Worm (Caenorhabditis elegans): Measurements from ENCODE around the gene taf-8.

The taf-8 gene

DNA sequence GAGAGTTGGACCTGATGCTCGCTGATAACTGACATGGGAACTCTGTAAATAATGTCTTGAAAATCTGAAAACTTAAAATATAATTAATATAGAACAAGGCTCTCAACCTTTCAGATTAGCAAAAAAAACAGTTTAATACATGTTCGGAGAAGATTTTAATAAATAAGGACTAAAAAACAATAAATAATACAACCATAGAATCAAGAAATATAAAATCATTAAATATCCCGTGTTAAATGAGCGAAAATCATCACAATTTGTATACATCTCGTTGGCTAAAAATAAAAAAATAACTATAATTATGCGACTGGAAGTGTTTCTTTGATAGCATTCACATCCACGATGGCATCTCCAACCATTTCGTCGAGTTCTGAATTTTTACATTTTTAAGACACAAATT, 35.6 kb downstream of the taf-8 start, which contains the start of gene Y53C12A.10:
Gene Y53C12A.10, minus strand, starts transcription at position 101 of the 400 bp plus-strand sequence.
- TF ChIP-seq sem-2 (GFP tag; optimal IDR thresholded peaks at IDR 0.05) (no peak), nhr-28 (tag; optimal IDR thresholded peaks at IDR 0.05) (no peak), elt-1 (tag; optimal IDR thresholded peaks at IDR 0.05; ENCODE audit: borderline replicate concordance, insufficient read depth) (no peak), ceh-39 (tag; optimal IDR thresholded peaks at IDR 0.05) (no peak), bed-3 (GFP tag; optimal IDR thresholded peaks at IDR 0.05) (no peak), ztf-11 (tag; optimal IDR thresholded peaks at IDR 0.05) (no peak), unc-120 (tag; optimal IDR thresholded peaks at IDR 0.05; ENCODE audit: poor library complexity, severe bottlenecking) (no peak), blmp-1 (tag; optimal IDR thresholded peaks at IDR 0.05) (no peak), ceh-83 (GFP tag; optimal IDR thresholded peaks at IDR 0.05) (no peak), mls-2 (tag; optimal IDR thresholded peaks at IDR 0.05) (no peak), nhr-237 (tag; optimal IDR thresholded peaks at IDR 0.05) (no peak), hlh-1 (tag; optimal IDR thresholded peaks at IDR 0.05) (no peak), ceh-43 (GFP tag; optimal IDR thresholded peaks at IDR 0.05) (no peak), nhr-2 (tag; optimal IDR thresholded peaks at IDR 0.05) (no peak)

DNA sequence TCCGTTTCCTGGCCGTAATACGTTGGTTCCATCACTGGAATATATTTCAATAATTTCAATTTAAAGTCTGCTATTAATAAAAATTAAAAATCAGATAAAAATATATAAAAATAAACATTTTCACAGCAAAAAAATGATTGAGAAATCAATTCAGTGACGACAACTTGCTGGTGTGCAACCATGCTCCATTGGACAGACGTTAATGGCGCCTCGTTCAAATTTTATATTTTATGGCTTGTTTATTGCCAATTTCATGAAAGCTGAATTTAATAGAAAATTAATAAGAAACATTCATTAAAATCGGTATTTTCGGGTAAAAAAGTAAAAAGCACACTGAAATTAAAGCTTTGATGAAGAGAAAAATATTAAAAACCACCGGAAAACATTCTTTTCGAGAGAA, 37.1 kb downstream of the taf-8 start, which contains the start of gene Y53C12A.3:
Gene Y53C12A.3, minus strand, starts transcription at position 34 of the 400 bp plus-strand sequence.
- TF ChIP-seq nhr-28 (tag; optimal IDR thresholded peaks at IDR 0.05): no peak
- peak; percentile 43 for TF ChIP-seq nhr-237 (tag; optimal IDR thresholded peaks at IDR 0.05)
- no peak for TF ChIP-seq blmp-1 (tag; optimal IDR thresholded peaks at IDR 0.05)
- TF ChIP-seq ces-1 (GFP tag; optimal IDR thresholded peaks at IDR 0.05): peak; percentile 29
- no peak for TF ChIP-seq unc-120 (tag; optimal IDR thresholded peaks at IDR 0.05; ENCODE audit: poor library complexity, severe bottlenecking)
- TF ChIP-seq mep-1 (tag; optimal IDR thresholded peaks at IDR 0.05): peak; percentile 31
- TF ChIP-seq nhr-2 (tag; optimal IDR thresholded peaks at IDR 0.05): peak; percentile 11
- no peak for TF ChIP-seq mab-5 (tag; optimal IDR thresholded peaks at IDR 0.05)
- TF ChIP-seq mls-2 (tag; optimal IDR thresholded peaks at IDR 0.05): no peak
- TF ChIP-seq lsy-2 (tag; optimal IDR thresholded peaks at IDR 0.05): peak; percentile 51
- TF ChIP-seq nhr-76 (tag; optimal IDR thresholded peaks at IDR 0.05): no peak
- TF ChIP-seq ztf-11 (tag; optimal IDR thresholded peaks at IDR 0.05): no peak

DNA sequence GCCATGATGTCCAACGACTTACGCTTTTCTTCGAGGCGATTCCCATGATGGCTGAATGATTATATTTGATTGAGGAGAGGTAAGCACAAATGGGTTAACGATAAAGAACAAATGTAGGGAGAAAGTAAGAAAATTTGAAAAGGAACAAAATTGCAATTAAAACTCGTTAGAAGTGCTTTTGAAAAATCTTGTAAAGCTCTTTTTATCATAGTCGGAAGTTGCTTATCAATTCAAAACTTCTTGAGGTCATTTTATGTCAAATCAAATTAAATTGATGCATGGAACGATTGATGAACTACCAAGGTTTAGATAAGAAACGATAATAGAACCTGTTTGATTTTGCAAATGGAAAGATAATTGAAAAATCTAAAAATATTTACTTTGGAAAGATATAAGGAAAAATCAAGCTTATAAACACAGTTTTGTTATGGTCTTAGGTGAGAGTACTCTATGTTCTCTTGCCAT, 39.7 kb downstream of the taf-8 start, which contains the start of gene glt-5:
Gene glt-5, minus strand, starts transcription at position 51 of the 465 bp plus-strand sequence.
- no peak for TF ChIP-seq ceh-43 (GFP tag; optimal IDR thresholded peaks at IDR 0.05)
- TF ChIP-seq lsy-2 (tag; optimal IDR thresholded peaks at IDR 0.05): no peak

DNA sequence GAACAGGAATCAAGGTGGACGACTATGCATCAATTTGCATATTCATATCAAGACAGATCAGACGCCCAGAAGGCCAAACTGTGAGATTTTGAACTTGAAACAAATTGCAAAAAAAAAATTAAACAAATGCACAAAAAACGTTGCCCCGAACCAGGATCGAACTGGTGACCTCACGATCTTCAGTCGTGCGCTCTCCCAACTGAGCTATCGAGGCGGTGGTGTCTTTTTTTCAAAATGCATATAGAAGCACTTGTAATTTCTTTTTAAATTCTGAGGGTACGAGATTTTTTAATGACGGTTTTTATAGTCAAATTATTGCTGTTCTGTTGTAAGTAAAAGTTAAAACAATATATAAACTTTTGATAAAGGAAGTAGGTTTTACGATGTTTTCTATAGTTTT, 44.0 kb downstream of the taf-8 start:
- TF ChIP-seq hlh-1 (tag; optimal IDR thresholded peaks at IDR 0.05): no peak
- TF ChIP-seq ceh-83 (GFP tag; optimal IDR thresholded peaks at IDR 0.05): peak; percentile 55

DNA sequence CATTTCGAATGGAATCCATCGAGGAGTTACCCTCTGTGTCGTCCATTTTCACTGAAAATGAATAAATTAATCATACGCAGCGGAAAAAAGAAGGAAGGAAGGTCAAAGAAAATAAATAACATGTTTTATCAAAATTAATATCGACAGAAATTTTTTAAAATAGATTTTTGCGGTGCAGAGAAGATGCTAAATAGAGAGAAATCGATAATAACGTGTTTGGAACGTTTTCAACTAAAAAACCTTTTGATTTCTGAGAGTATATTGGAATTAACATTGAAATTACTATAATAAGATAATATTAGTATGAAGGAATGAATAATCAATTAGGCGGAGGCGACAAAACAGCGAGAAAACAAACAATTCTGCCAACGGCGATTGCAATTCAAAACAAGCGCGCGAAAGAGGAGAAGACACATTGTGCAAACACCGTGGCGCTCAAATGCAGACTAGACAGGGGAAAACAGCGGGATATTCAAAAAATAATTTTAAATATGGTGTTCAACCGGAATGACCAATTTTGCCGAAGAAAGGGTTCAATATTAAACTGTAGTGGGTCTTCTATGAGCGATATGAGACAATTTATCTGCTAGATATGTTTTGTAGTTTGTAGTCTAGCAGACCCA, 47.4 kb downstream of the taf-8 start, which contains the start of gene wee-1.3:
Gene wee-1.3, minus strand, starts transcription at position 51 of the 623 bp plus-strand sequence.
- TF ChIP-seq ces-1 (GFP tag; optimal IDR thresholded peaks at IDR 0.05) (peak; percentile 58), lin-13 (tag; optimal IDR thresholded peaks at IDR 0.05) (peak; percentile 80), unc-39 (tag; optimal IDR thresholded peaks at IDR 0.05) (no peak), drap-1 (GFP tag; optimal IDR thresholded peaks at IDR 0.05) (peak; percentile 48), pha-4 (tag; optimal IDR thresholded peaks at IDR 0.05) (peak; percentile 78), cnd-1 (tag; optimal IDR thresholded peaks at IDR 0.05) (no peak), nhr-76 (tag; optimal IDR thresholded peaks at IDR 0.05) (no peak), hlh-1 (tag; optimal IDR thresholded peaks at IDR 0.05) (peak; percentile 20), nhr-12 (tag; optimal IDR thresholded peaks at IDR 0.05) (no peak), nhr-28 (tag; optimal IDR thresholded peaks at IDR 0.05) (no peak), nhr-237 (tag; optimal IDR thresholded peaks at IDR 0.05) (peak; percentile 79), lsy-2 (tag; optimal IDR thresholded peaks at IDR 0.05) (peak; percentile 89), mls-2 (tag; optimal IDR thresholded peaks at IDR 0.05) (peak; percentile 47), unc-120 (tag; optimal IDR thresholded peaks at IDR 0.05; ENCODE audit: poor library complexity, severe bottlenecking) (peak; percentile 51), flh-1 (GFP tag; optimal IDR thresholded peaks at IDR 0.05) (no peak), mep-1 (tag; optimal IDR thresholded peaks at IDR 0.05) (peak; percentile 75), ceh-39 (tag; optimal IDR thresholded peaks at IDR 0.05) (peak; percentile 45)

DNA sequence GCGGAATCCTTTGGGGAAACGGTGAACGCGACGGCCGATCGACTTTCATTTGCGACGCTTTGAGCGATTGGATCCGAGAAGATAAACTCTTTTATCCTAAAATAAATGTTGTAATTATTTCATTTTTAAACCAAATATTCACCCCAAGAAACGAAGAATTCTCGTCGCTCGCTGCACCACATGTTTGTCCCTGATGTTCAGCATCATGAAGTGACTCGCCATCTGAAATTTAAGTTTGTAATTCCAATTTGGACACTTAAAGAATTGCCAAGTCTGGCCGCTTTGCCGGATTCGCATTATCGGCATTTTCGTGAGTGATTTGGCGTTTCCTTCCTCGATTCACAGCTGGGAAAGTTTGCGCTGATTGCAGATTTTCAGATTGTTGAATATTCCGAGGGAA, 48.8 kb downstream of the taf-8 start, which contains the start of gene Y53C12A.6:
Gene Y53C12A.6, minus strand, starts transcription at position 101 of the 400 bp plus-strand sequence.
- TF ChIP-seq bed-3 (GFP tag; optimal IDR thresholded peaks at IDR 0.05) (no peak), unc-120 (tag; optimal IDR thresholded peaks at IDR 0.05; ENCODE audit: poor library complexity, severe bottlenecking) (no peak), nhr-237 (tag; optimal IDR thresholded peaks at IDR 0.05) (no peak), M03D4.4 (tag; optimal IDR thresholded peaks at IDR 0.05) (no peak), mls-2 (tag; optimal IDR thresholded peaks at IDR 0.05) (no peak)
